Fruit fly (Drosophila melanogaster) whole organism, pupa: ENCODE data around the gene CG15544.

Experiments used
- CG10348 ChIP-seq: fragments of 200-800 bp; sonication (Bioruptor generic); IDR thresholded peaks from 2 replicates; pipeline ENCODE4 v1.3.6; 2022; ENCODE audit warnings: missing biosample characterization, missing genetic modification characterization
- CG12605 ChIP-seq: fragments of 200-800 bp; sonication (Bioruptor generic); IDR thresholded peaks from 2 replicates; pipeline ENCODE4 v1.3.6; 2022; ENCODE audit warnings: missing biosample characterization, missing genetic modification characterization
- CG13204 ChIP-seq: fragments of 200-800 bp; sonication (Bioruptor generic); optimal IDR thresholded peaks from 2 replicates; lab custom pipeline; 2018; ENCODE audit warnings: missing biosample characterization, mild to moderate bottlenecking, missing genetic modification characterization, moderate library complexity
- CG15710 ChIP-seq: fragments of 200-800 bp; sonication (Bioruptor generic); optimal IDR thresholded peaks from 2 replicates; lab custom pipeline; 2018; ENCODE audit warnings: missing biosample characterization, mild to moderate bottlenecking, missing genetic modification characterization, moderate library complexity
- CG17806 ChIP-seq: fragments of 200-800 bp; sonication (Bioruptor generic); optimal IDR thresholded peaks from 2 replicates; lab custom pipeline; 2018; ENCODE audit warnings: missing biosample characterization, mild to moderate bottlenecking, missing genetic modification characterization, moderate library complexity
- CG34367 ChIP-seq: fragments of 200-800 bp; sonication (Bioruptor generic); optimal IDR thresholded peaks from 2 replicates; lab custom pipeline; 2018; ENCODE audit warnings: missing biosample characterization, mild to moderate bottlenecking, missing genetic modification characterization
- CG4496 ChIP-seq: fragments of 200-800 bp; sonication (Bioruptor generic); IDR thresholded peaks from 3 replicates; pipeline ENCODE4 v1.3.6; 2022; ENCODE audit warnings: missing biosample characterization, missing genetic modification characterization
- D1 ChIP-seq: fragments of 200-800 bp; sonication (Bioruptor generic); optimal IDR thresholded peaks from 2 replicates; lab custom pipeline; 2018; ENCODE audit warnings: missing biosample characterization, mild to moderate bottlenecking, missing genetic modification characterization, moderate library complexity
- EcR ChIP-seq: fragments of 200-800 bp; sonication (Bioruptor generic); optimal IDR thresholded peaks from 3 replicates; lab custom pipeline; 2019; ENCODE audit warnings: missing biosample characterization, missing genetic modification characterization, mild to moderate bottlenecking, moderate library complexity, missing genetic modification reagents
- Pif1A ChIP-seq: fragments of 200-800 bp; sonication (Bioruptor generic); optimal IDR thresholded peaks from 3 replicates; lab custom pipeline; 2016; ENCODE audit warnings: missing biosample characterization, missing genetic modification characterization
- fd96Ca ChIP-seq: fragments of 200-800 bp; sonication (Bioruptor generic); IDR thresholded peaks from 3 replicates; pipeline ENCODE4 v1.3.6; 2022; ENCODE audit warnings: missing biosample characterization, missing genetic modification characterization

dm6 chr3R:30802779-30803178 lies 24.8 kb upstream of the CG15544 start:
- no peak for TF ChIP-seq CG17806 (tag; lab: Kevin White, UChicago)
- peak; percentile 20; the same call in 1 of the 2 replicates for TF ChIP-seq CG12605 (GFP tag; lab: Robert Waterston, UW)
- TF ChIP-seq EcR (GFP tag; lab: Kevin White, UChicago) = no peak
- no peak for TF ChIP-seq fd96Ca (GFP tag; lab: Robert Waterston, UW)
- no peak for TF ChIP-seq CG4496 (GFP tag; lab: Robert Waterston, UW)
- TF ChIP-seq CG13204 (GFP tag; lab: Kevin White, UChicago) = no peak
- no peak for TF ChIP-seq Pif1A (GFP tag; lab: Kevin White, UChicago)
- TF ChIP-seq CG10348 (GFP tag; lab: Robert Waterston, UW) = no peak
- no peak for TF ChIP-seq D1 (tag; lab: Kevin White, UChicago)
- no peak for TF ChIP-seq CG34367 (tag; lab: Kevin White, UChicago)
- TF ChIP-seq CG15710 (tag; lab: Kevin White, UChicago) = no peak
